Worm (Caenorhabditis elegans) whole organism, L1 larva: Measurements from ENCODE around the gene M03C11.1.

Experiments used
- Y116A8C.19 ChIP-seq: sonication (generic microtip); optimal IDR thresholded peaks from 2 replicates; lab custom pipeline; 2016; ENCODE audit warnings: missing compliant biosample characterization, missing genetic modification characterization, borderline replicate concordance
- ceh-88 ChIP-seq: fragments of 200-800 bp; sonication (Bioruptor generic); IDR thresholded peaks from 2 replicates; pipeline ENCODE4 v1.3.6; 2022; ENCODE audit warnings: missing genetic modification characterization, missing compliant biosample characterization
- ces-1 ChIP-seq: fragments of 150-350 bp; optimal IDR thresholded peaks from 2 replicates; lab custom pipeline; 2014; ENCODE audit warnings: missing biosample characterization, missing genetic modification reagents, missing genetic modification characterization
- egl-27 ChIP-seq, 2 experiments: fragments of 150-350 bp in 1 of 2; sonication (generic microtip); optimal IDR thresholded peaks; 3 replicates each; lab custom pipeline; 2017 to 2018; ENCODE audit warnings: missing biosample characterization in 2 of 2, missing genetic modification characterization in 2 of 2, missing genetic modification reagents in 2 of 2
- nhr-12 ChIP-seq: sonication (generic microtip); optimal IDR thresholded peaks from 2 replicates; lab custom pipeline; 2017; ENCODE audit warnings: missing biosample characterization, missing genetic modification characterization
- nhr-19 ChIP-seq: fragments of 200-800 bp; sonication (Bioruptor generic); conservative IDR thresholded peaks from 2 replicates; pipeline ENCODE4 v1.3.6; 2022; ENCODE audit warnings: missing genetic modification characterization, missing compliant biosample characterization
- nhr-85 ChIP-seq: sonication (generic microtip); peaks from one replicate; lab custom pipeline; 2016; ENCODE audit warnings: missing genetic modification characterization, inconsistent platforms, missing compliant biosample characterization
- pag-3 ChIP-seq: sonication (generic microtip); optimal IDR thresholded peaks from 2 replicates; lab custom pipeline; 2017; ENCODE audit warnings: missing genetic modification characterization, mild to moderate bottlenecking, missing compliant biosample characterization, antibody characterized with exemption, borderline replicate concordance; ENCODE audit not compliant: insufficient read depth
- skn-1 ChIP-seq: fragments of 150-350 bp; optimal IDR thresholded peaks from 2 replicates; lab custom pipeline; 2014; ENCODE audit warnings: missing biosample characterization, missing genetic modification characterization
- snpc-4 ChIP-seq: fragments of 150-350 bp; optimal IDR thresholded peaks from 2 replicates; lab custom pipeline; 2014; ENCODE audit warnings: missing biosample characterization, missing genetic modification characterization

DNA sequence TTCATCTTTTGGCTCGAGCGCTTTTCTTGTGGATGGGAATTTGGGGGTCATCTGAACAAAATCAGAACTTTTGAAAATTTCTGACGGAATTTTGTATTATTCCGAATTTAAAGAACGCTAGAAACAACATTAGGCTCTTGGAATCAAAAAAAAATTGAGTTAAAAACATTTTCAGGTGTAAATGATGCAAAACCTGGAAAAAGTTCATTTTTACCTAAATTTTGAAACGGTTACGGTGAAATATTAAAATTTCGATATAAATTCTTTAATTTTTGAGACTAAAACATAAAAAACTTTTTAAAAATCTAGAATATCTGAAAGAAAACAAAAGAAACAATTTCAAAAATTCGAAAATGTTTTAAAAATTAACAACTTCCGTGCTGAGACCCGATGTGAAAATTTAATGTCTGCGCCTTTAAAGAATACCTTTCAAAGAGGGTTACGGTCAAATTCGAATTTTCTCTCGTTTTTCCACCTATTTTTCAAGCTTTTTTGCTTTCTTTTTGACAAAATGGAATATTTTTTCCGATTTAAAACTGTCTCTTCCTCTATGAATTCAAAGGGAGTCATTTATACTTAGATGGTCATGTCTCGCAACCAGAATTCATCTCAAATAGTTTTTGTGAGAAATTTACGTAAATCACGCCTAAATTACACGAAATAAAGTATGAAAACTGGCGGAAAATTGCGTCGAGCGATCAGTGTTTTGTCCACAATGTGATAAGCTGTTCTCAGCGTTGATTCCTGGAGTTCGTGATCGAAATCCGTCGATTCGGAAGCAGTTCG is 46.7 kb upstream of the M03C11.1 start, which contains the start of the genes H04D03.2 and ecps-2:
- TF ChIP-seq nhr-19 (no peak), egl-27 (tag; optimal IDR thresholded peaks at IDR 0.05; lab: Kevin White, UChicago) (no peak), skn-1 (tag; lab: Kevin White, UChicago) (no peak), Y116A8C.19 (no peak), nhr-12 (tag; lab: Kevin White, UChicago) (no peak), nhr-85 (tag; lab: Kevin White, UChicago) (no peak), snpc-4 (tag; lab: Kevin White, UChicago) (no peak), ces-1 (GFP tag; lab: Kevin White, UChicago) (no peak), pag-3 (tag; lab: Kevin White, UChicago) (no peak), ceh-88 (GFP tag; lab: Robert Waterston, UW) (no peak)
